Fruit fly (Drosophila melanogaster) whole organism, embryonic: ENCODE data around the gene Lamtor3.

Experiments
- Abd-B ChIP-seq: fragments of 200-800 bp; sonication (Bioruptor generic); optimal IDR thresholded peaks from 2 replicates; lab custom pipeline; 2018; ENCODE audit warnings: missing biosample characterization, mild to moderate bottlenecking, missing genetic modification characterization, moderate library complexity
- B-H2 ChIP-seq: fragments of 200-800 bp; sonication (Bioruptor generic); optimal IDR thresholded peaks from 2 replicates; lab custom pipeline; 2018; ENCODE audit warnings: missing biosample characterization, mild to moderate bottlenecking, missing genetic modification characterization
- Bgb ChIP-seq: fragments of 200-800 bp; sonication (Bioruptor generic); IDR thresholded peaks from 2 replicates; pipeline ENCODE4 v1.3.6; 2022; ENCODE audit warnings: missing biosample characterization, missing genetic modification characterization; ENCODE audit not compliant: partially characterized antibody
- CG1024 ChIP-seq: fragments of 200-800 bp; sonication (Bioruptor generic); IDR thresholded peaks from 2 replicates; pipeline ENCODE4 v1.3.6; 2022; ENCODE audit warnings: missing biosample characterization, missing genetic modification characterization
- CG10267 ChIP-seq: fragments of 200-800 bp; sonication (Bioruptor generic); optimal IDR thresholded peaks from 2 replicates; lab custom pipeline; 2018; ENCODE audit warnings: missing biosample characterization, mild to moderate bottlenecking, missing genetic modification characterization, moderate library complexity
- CG11695 ChIP-seq: fragments of 200-800 bp; sonication (Bioruptor generic); IDR thresholded peaks from 3 replicates; pipeline ENCODE4 v1.3.6; 2022; ENCODE audit warnings: missing biosample characterization, missing genetic modification characterization
- CG12071 ChIP-seq: fragments of 200-800 bp; sonication (Bioruptor generic); optimal IDR thresholded peaks from 3 replicates; lab custom pipeline; 2018; ENCODE audit warnings: missing biosample characterization, mild to moderate bottlenecking, missing genetic modification characterization
- CG13296 ChIP-seq: fragments of 200-800 bp; sonication (Bioruptor generic); optimal IDR thresholded peaks from 3 replicates; lab custom pipeline; 2018; ENCODE audit warnings: missing biosample characterization, mild to moderate bottlenecking, missing genetic modification characterization
- CG13624 ChIP-seq: fragments of 200-800 bp; sonication (Bioruptor generic); optimal IDR thresholded peaks from 2 replicates; lab custom pipeline; 2016; ENCODE audit warnings: missing biosample characterization, missing genetic modification characterization
- CG13775 ChIP-seq: fragments of 200-800 bp; sonication (Bioruptor generic); optimal IDR thresholded peaks from 3 replicates; lab custom pipeline; 2017; ENCODE audit warnings: missing biosample characterization, mild to moderate bottlenecking, missing genetic modification characterization
- CG14441 ChIP-seq: fragments of 200-800 bp; sonication (Bioruptor generic); IDR thresholded peaks from 2 replicates; pipeline ENCODE4 v1.3.6; 2022; ENCODE audit warnings: missing biosample characterization, missing genetic modification characterization
- CG15011 ChIP-seq: fragments of 200-800 bp; sonication (Bioruptor generic); optimal IDR thresholded peaks from 3 replicates; lab custom pipeline; 2018; ENCODE audit warnings: missing biosample characterization, mild to moderate bottlenecking, missing genetic modification characterization
- CG1647 ChIP-seq: fragments of 200-800 bp; sonication (Bioruptor generic); optimal IDR thresholded peaks from 3 replicates; lab custom pipeline; 2016; ENCODE audit warnings: missing biosample characterization, missing genetic modification characterization
- CG16815 ChIP-seq: fragments of 200-800 bp; sonication (Bioruptor generic); optimal IDR thresholded peaks from 3 replicates; lab custom pipeline; 2017; ENCODE audit warnings: missing biosample characterization, mild to moderate bottlenecking, missing genetic modification characterization
- CG18619 ChIP-seq: fragments of 200-800 bp; sonication (Bioruptor generic); optimal IDR thresholded peaks from 3 replicates; lab custom pipeline; 2017; ENCODE audit warnings: missing biosample characterization, mild to moderate bottlenecking, missing genetic modification characterization
- CG2889 ChIP-seq: fragments of 200-800 bp; sonication (Bioruptor generic); IDR thresholded peaks from 3 replicates; pipeline ENCODE4 v1.3.6; 2022; ENCODE audit warnings: missing biosample characterization, missing genetic modification characterization
- CG3163 ChIP-seq: fragments of 200-800 bp; sonication (Bioruptor generic); optimal IDR thresholded peaks from 3 replicates; lab custom pipeline; 2016; ENCODE audit warnings: missing biosample characterization, missing genetic modification characterization
- CG33213 ChIP-seq: fragments of 200-800 bp; sonication (Bioruptor generic); optimal IDR thresholded peaks from 3 replicates; lab custom pipeline; 2016; ENCODE audit warnings: missing biosample characterization, missing genetic modification characterization
- CG42726 ChIP-seq: fragments of 200-800 bp; sonication (Bioruptor generic); IDR thresholded peaks from 2 replicates; pipeline ENCODE4 v1.3.6; 2022; ENCODE audit warnings: missing biosample characterization, missing genetic modification characterization; ENCODE audit not compliant: partially characterized antibody
- CG6254 ChIP-seq: fragments of 200-800 bp; sonication (Bioruptor generic); optimal IDR thresholded peaks from 3 replicates; lab custom pipeline; 2017; ENCODE audit warnings: mild to moderate bottlenecking, missing biosample characterization, missing genetic modification reagents, missing genetic modification characterization
- CG6272 ChIP-seq: fragments of 200-800 bp; sonication (Bioruptor generic); IDR thresholded peaks from 2 replicates; pipeline ENCODE4 v1.3.6; 2022; ENCODE audit warnings: missing biosample characterization, missing genetic modification characterization
- CG7786 ChIP-seq: fragments of 200-800 bp; sonication (Bioruptor generic); optimal IDR thresholded peaks from 2 replicates; lab custom pipeline; 2016; ENCODE audit warnings: missing biosample characterization, missing genetic modification characterization
- CG7987 ChIP-seq: fragments of 200-800 bp; sonication (Bioruptor generic); optimal IDR thresholded peaks from 2 replicates; lab custom pipeline; 2018; ENCODE audit warnings: missing biosample characterization, mild to moderate bottlenecking, missing genetic modification characterization, moderate library complexity
- CG9437 ChIP-seq: fragments of 200-800 bp; sonication (Bioruptor generic); optimal IDR thresholded peaks from 2 replicates; lab custom pipeline; 2018; ENCODE audit warnings: missing biosample characterization, mild to moderate bottlenecking, missing genetic modification characterization
- CG9817 ChIP-seq: fragments of 200-800 bp; sonication (Bioruptor generic); optimal IDR thresholded peaks from 2 replicates; lab custom pipeline; 2018; ENCODE audit warnings: missing biosample characterization, mild to moderate bottlenecking, missing genetic modification characterization, moderate library complexity
- CHES-1-like ChIP-seq: fragments of 200-800 bp; sonication (Bioruptor generic); optimal IDR thresholded peaks from 2 replicates; lab custom pipeline; 2016; ENCODE audit warnings: missing biosample characterization, missing genetic modification characterization
- CkIIα-i1 ChIP-seq: fragments of 200-800 bp; sonication (Bioruptor generic); IDR thresholded peaks from 2 replicates; pipeline ENCODE4 v1.3.6; 2022; ENCODE audit warnings: missing biosample characterization, missing genetic modification characterization
- Dp ChIP-seq: fragments of 200-800 bp; sonication (Bioruptor generic); optimal IDR thresholded peaks from 2 replicates; lab custom pipeline; 2018; ENCODE audit warnings: missing biosample characterization, mild to moderate bottlenecking, missing genetic modification characterization, moderate library complexity
- Fer1 ChIP-seq: fragments of 200-800 bp; sonication (Bioruptor generic); optimal IDR thresholded peaks from 2 replicates; lab custom pipeline; 2017; ENCODE audit warnings: missing biosample characterization, mild to moderate bottlenecking, missing genetic modification characterization
- Fer2 ChIP-seq: fragments of 200-800 bp; sonication (Bioruptor generic); optimal IDR thresholded peaks from 2 replicates; lab custom pipeline; 2018; ENCODE audit warnings: missing biosample characterization, mild to moderate bottlenecking, missing genetic modification characterization, moderate library complexity
- HLHmδ ChIP-seq: fragments of 200-800 bp; sonication (Bioruptor generic); optimal IDR thresholded peaks from 2 replicates; lab custom pipeline; 2018; ENCODE audit warnings: missing biosample characterization, mild to moderate bottlenecking, missing genetic modification characterization, moderate library complexity
- Hand ChIP-seq: fragments of 200-800 bp; sonication (Bioruptor generic); optimal IDR thresholded peaks from 2 replicates; lab custom pipeline; 2017; ENCODE audit warnings: mild to moderate bottlenecking, missing biosample characterization, missing genetic modification reagents, missing genetic modification characterization
- Hsf ChIP-seq: fragments of 200-800 bp; sonication (Bioruptor generic); optimal IDR thresholded peaks from 3 replicates; lab custom pipeline; 2016; ENCODE audit warnings: missing biosample characterization, missing genetic modification characterization
- Kr ChIP-seq: fragments of 200-800 bp; sonication (Bioruptor generic); optimal IDR thresholded peaks from 2 replicates; lab custom pipeline; 2017; ENCODE audit warnings: missing biosample characterization, mild to moderate bottlenecking, missing genetic modification characterization
- TFAM ChIP-seq: fragments of 200-800 bp; sonication (Bioruptor generic); optimal IDR thresholded peaks from 2 replicates; lab custom pipeline; 2017; ENCODE audit warnings: missing biosample characterization, missing genetic modification characterization, inconsistent platforms
- bbx ChIP-seq: fragments of 200-800 bp; sonication (Bioruptor generic); IDR thresholded peaks from 2 replicates; pipeline ENCODE4 v1.3.6; 2022; ENCODE audit warnings: missing biosample characterization, missing genetic modification characterization; ENCODE audit not compliant: partially characterized antibody
- bigmax ChIP-seq: fragments of 200-800 bp; sonication (Bioruptor generic); optimal IDR thresholded peaks from 2 replicates; lab custom pipeline; 2018; ENCODE audit warnings: missing biosample characterization, mild to moderate bottlenecking, missing genetic modification characterization
- cg ChIP-seq: fragments of 200-800 bp; sonication (Bioruptor generic); optimal IDR thresholded peaks from 3 replicates; lab custom pipeline; 2019; ENCODE audit warnings: missing biosample characterization, mild to moderate bottlenecking, missing genetic modification characterization, moderate library complexity
- da ChIP-seq: fragments of 200-800 bp; sonication (Bioruptor generic); optimal IDR thresholded peaks from 2 replicates; lab custom pipeline; 2016; ENCODE audit warnings: missing biosample characterization, missing genetic modification characterization
- dpn ChIP-seq, 2 experiments: fragments of 200-800 bp; sonication (Bioruptor generic); optimal IDR thresholded peaks; 3 replicates each; lab custom pipeline; 2016; ENCODE audit warnings: missing biosample characterization in 2 of 2, missing genetic modification characterization in 2 of 2
- dysf ChIP-seq: fragments of 200-800 bp; sonication (Bioruptor generic); IDR thresholded peaks from 3 replicates; pipeline ENCODE4 v1.3.6; 2022; ENCODE audit warnings: missing biosample characterization, missing genetic modification characterization
- kni ChIP-seq: fragments of 200-800 bp; sonication (Bioruptor generic); optimal IDR thresholded peaks from 3 replicates; lab custom pipeline; 2017; ENCODE audit warnings: mild to moderate bottlenecking, missing biosample characterization, missing genetic modification reagents, missing genetic modification characterization
- odd ChIP-seq: fragments of 200-800 bp; sonication (Bioruptor generic); optimal IDR thresholded peaks from 2 replicates; lab custom pipeline; 2017; ENCODE audit warnings: missing biosample characterization, mild to moderate bottlenecking, missing genetic modification characterization
- peb ChIP-seq: fragments of 200-800 bp; sonication (Bioruptor generic); IDR thresholded peaks from 2 replicates; pipeline ENCODE4 v1.3.6; 2022; ENCODE audit warnings: missing biosample characterization, missing genetic modification characterization
- repo ChIP-seq: fragments of 200-800 bp; sonication (Bioruptor generic); optimal IDR thresholded peaks from 2 replicates; lab custom pipeline; 2016; ENCODE audit warnings: missing biosample characterization, missing genetic modification characterization
- sd ChIP-seq: fragments of 200-800 bp; sonication (Bioruptor generic); optimal IDR thresholded peaks from 3 replicates; lab custom pipeline; 2018; ENCODE audit warnings: missing biosample characterization, mild to moderate bottlenecking, missing genetic modification characterization, moderate library complexity
- sob ChIP-seq: fragments of 200-800 bp; sonication (Bioruptor generic); IDR thresholded peaks from 2 replicates; pipeline ENCODE4 v1.3.6; 2022; ENCODE audit warnings: missing biosample characterization, missing genetic modification characterization
- tgo ChIP-seq: fragments of 200-800 bp; sonication (Bioruptor generic); IDR thresholded peaks from 3 replicates; pipeline ENCODE4 v1.3.6; 2022; ENCODE audit warnings: missing biosample characterization, missing genetic modification characterization
- trem ChIP-seq: fragments of 200-800 bp; optimal IDR thresholded peaks from 3 replicates; lab custom pipeline; 2019; ENCODE audit warnings: missing biosample characterization, mild to moderate bottlenecking, missing genetic modification characterization, moderate library complexity
- tup ChIP-seq: fragments of 200-800 bp; sonication (Bioruptor generic); optimal IDR thresholded peaks from 2 replicates; lab custom pipeline; 2016; ENCODE audit warnings: missing biosample characterization, mild to moderate bottlenecking, missing genetic modification characterization, moderate library complexity
- twi ChIP-seq: fragments of 200-800 bp; optimal IDR thresholded peaks from 2 replicates; lab custom pipeline; 2019; ENCODE audit warnings: missing biosample characterization, mild to moderate bottlenecking, missing genetic modification characterization, moderate library complexity

The Lamtor3 gene

DNA sequence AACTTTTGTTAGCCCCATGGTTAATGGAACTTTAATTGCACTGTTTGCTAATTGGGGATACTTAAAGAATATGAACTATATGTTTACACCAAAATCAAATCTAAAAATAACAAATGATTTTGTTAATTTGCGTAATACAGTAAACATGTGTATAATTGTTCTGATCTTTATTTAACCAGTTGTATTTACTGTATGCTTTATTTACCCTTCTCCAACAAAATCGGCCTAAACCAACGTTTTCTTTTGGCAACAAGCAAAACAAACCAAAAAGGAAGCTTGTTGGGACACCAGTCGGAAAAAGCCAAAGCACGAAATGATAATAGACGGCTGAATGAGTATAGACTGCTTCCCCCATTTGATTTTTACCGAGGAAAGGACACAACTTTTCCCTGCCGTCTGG is 10.4 kb upstream of the Lamtor3 start (continued):
- TF ChIP-seq CG11695 (GFP tag; lab: Robert Waterston, UW) (0 out of 3 replicates have a peak, but pooled peaks have one; percentile 44), HLHmδ (no peak), Bgb (GFP tag; lab: Robert Waterston, UW) (no peak), odd (GFP tag; lab: Kevin White, UChicago) (no peak), da (GFP tag; lab: Kevin White, UChicago) (no peak), trem (tag; lab: Kevin White, UChicago) (no peak), TFAM (GFP tag; lab: Kevin White, UChicago) (no peak), tup (peak; percentile 14), CG16815 (GFP tag; lab: Kevin White, UChicago) (no peak), bbx (GFP tag; lab: Robert Waterston, UW) (no peak), CG6254 (GFP tag; lab: Kevin White, UChicago) (no peak), CG7987 (GFP tag; lab: Kevin White, UChicago) (peak; percentile 80), CG14441 (GFP tag; lab: Robert Waterston, UW) (no peak), CG3163 (peak; percentile 14), CHES-1-like (GFP tag; lab: Kevin White, UChicago) (peak; percentile 55), tgo (no peak), CG13775 (GFP tag; lab: Kevin White, UChicago) (no peak), CG33213 (GFP tag; lab: Kevin White, UChicago) (peak; percentile 22), twi (no peak), Abd-B (GFP tag; lab: Kevin White, UChicago) (no peak), sob (peak; percentile 78; the same call in 1 of the 2 replicates), Dp (GFP tag; lab: Kevin White, UChicago) (no peak), CG6272 (GFP tag; lab: Robert Waterston, UW) (no peak), B-H2 (GFP tag; lab: Kevin White, UChicago) (peak; percentile 89), CG1024 (GFP tag; lab: Robert Waterston, UW) (no peak), CG9437 (GFP tag; lab: Kevin White, UChicago) (no peak), CG10267 (tag; lab: Kevin White, UChicago) (no peak), bigmax (no peak), CG7786 (no peak), CG13296 (GFP tag; lab: Kevin White, UChicago) (peak; percentile 41), CG15011 (peak; percentile 78), CG12071 (GFP tag; lab: Kevin White, UChicago) (peak; percentile 69), CG42726 (no peak), cg (GFP tag; lab: Kevin White, UChicago) (no peak), dpn (GFP tag; optimal IDR thresholded peaks at IDR 0.05; lab: Kevin White, UChicago) (peak in 1 of 2 experiments; percentile 80), repo (GFP tag; lab: Kevin White, UChicago) (no peak), Fer2 (tag; lab: Kevin White, UChicago) (peak; percentile 74), dysf (GFP tag; lab: Robert Waterston, UW) (peak; percentile 26; the same call in 1 of the 3 replicates), sd (tag; lab: Kevin White, UChicago) (peak; percentile 59), peb (GFP tag; lab: Robert Waterston, UW) (no peak), CG2889 (GFP tag; lab: Robert Waterston, UW) (no peak), CG9817 (tag; lab: Kevin White, UChicago) (peak; percentile 73), kni (no peak), Hand (GFP tag; lab: Kevin White, UChicago) (peak; percentile 77), CG1647 (peak; percentile 26), Fer1 (GFP tag; lab: Kevin White, UChicago) (peak; percentile 85), Hsf (GFP tag; lab: Kevin White, UChicago) (peak; percentile 17), CG13624 (peak; percentile 65), CkIIα-i1 (GFP tag; lab: Robert Waterston, UW) (no peak), CG18619 (GFP tag; lab: Kevin White, UChicago) (peak; percentile 68), Kr (GFP tag; lab: Kevin White, UChicago) (no peak)
